Fruit fly (Drosophila melanogaster): ENCODE measurements around the gene CG18628.

CG18628 gene

DNA sequence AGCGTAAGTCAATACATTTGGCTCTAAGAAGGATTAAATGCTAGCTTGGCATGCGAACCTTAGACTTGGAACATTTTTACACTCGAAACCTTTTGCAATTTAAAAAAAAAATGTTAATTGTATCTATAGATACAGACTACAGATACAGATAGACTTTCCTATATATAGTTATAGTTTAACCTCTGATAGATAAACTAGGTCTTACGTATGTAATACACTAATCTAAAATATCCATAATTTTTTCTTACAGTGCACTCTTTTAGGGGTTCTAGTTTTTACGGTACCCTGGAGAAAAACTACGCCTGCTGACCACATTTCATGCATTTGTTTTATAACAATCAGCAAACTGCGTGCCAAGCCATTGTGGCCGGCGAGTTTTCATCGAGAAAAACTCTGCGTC, 7.6 kb downstream of the CG18628 start:
- no peak for TF ChIP-seq Myc (optimal IDR thresholded peaks at IDR 0.05)
- no peak for TF ChIP-seq h (optimal IDR thresholded peaks at IDR 0.05)
- no peak for TF ChIP-seq insv (optimal IDR thresholded peaks at IDR 0.05)
- TF ChIP-seq ttk (optimal IDR thresholded peaks at IDR 0.05): no peak

dm6 chr3L:10648431-10648830, 8.9 kb downstream of the CG18628 start:
- TF ChIP-seq h (optimal IDR thresholded peaks at IDR 0.05) (no peak), Sin3A (optimal IDR thresholded peaks at IDR 0.05) (no peak), psq (optimal IDR thresholded peaks at IDR 0.05) (no peak), ttk (optimal IDR thresholded peaks at IDR 0.05) (no peak), insv (optimal IDR thresholded peaks at IDR 0.05) (no peak), Myc (optimal IDR thresholded peaks at IDR 0.05) (no peak)

dm6 chr3L:10651271-10651670, 11.7 kb downstream of the CG18628 start:
- TF ChIP-seq Sin3A (optimal IDR thresholded peaks at IDR 0.05) (no peak), ttk (optimal IDR thresholded peaks at IDR 0.05) (no peak), Myc (optimal IDR thresholded peaks at IDR 0.05) (no peak), h (optimal IDR thresholded peaks at IDR 0.05) (no peak), insv (optimal IDR thresholded peaks at IDR 0.05) (no peak), psq (optimal IDR thresholded peaks at IDR 0.05) (no peak)

- no peak for TF ChIP-seq psq (optimal IDR thresholded peaks at IDR 0.05)
- no peak for TF ChIP-seq Myc (optimal IDR thresholded peaks at IDR 0.05)
- no peak for TF ChIP-seq h (optimal IDR thresholded peaks at IDR 0.05)
- no peak for TF ChIP-seq ttk (optimal IDR thresholded peaks at IDR 0.05)
- no peak for TF ChIP-seq insv (optimal IDR thresholded peaks at IDR 0.05)
- no peak for TF ChIP-seq Sin3A (optimal IDR thresholded peaks at IDR 0.05)
Observed at dm6 chr3L:10652487-10652886, 12.9 kb downstream of the CG18628 start.

- no peak for TF ChIP-seq insv (optimal IDR thresholded peaks at IDR 0.05)
- no peak for TF ChIP-seq Sin3A (optimal IDR thresholded peaks at IDR 0.05)
- no peak for TF ChIP-seq ttk (optimal IDR thresholded peaks at IDR 0.05)
- TF ChIP-seq psq (optimal IDR thresholded peaks at IDR 0.05): no peak
- TF ChIP-seq Myc (optimal IDR thresholded peaks at IDR 0.05): no peak
- no peak for TF ChIP-seq h (optimal IDR thresholded peaks at IDR 0.05)
Observed at dm6 chr3L:10654439-10654838, 14.9 kb downstream of the CG18628 start.

- no peak for TF ChIP-seq insv (optimal IDR thresholded peaks at IDR 0.05)
- TF ChIP-seq psq (optimal IDR thresholded peaks at IDR 0.05): no peak
- no peak for TF ChIP-seq Myc (optimal IDR thresholded peaks at IDR 0.05)
- no peak for TF ChIP-seq h (optimal IDR thresholded peaks at IDR 0.05)
- no peak for TF ChIP-seq Sin3A (optimal IDR thresholded peaks at IDR 0.05)
- no peak for TF ChIP-seq ttk (optimal IDR thresholded peaks at IDR 0.05)
Observed at dm6 chr3L:10656451-10657198, 17.1 kb downstream of the CG18628 start.

DNA sequence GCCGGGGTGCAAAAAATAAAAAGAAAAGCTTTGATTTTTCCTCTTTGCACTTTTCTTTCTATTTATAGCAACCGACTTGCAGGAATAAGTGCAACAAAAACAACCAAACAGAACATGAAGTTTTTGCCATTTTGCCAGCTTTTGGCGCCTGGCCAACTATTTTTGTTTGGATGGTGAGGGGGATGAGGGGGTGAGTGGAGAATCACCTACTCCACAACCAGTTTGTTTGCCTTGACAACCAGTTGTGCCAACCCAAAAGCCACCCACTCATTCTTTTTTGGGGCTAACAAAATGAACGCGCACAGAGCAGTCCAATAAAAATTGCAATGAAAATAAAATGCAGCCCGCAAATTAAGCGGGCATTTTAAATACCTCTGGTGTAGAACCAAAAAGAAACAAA, 17.8 kb downstream of the CG18628 start:
- TF ChIP-seq Sin3A (optimal IDR thresholded peaks at IDR 0.05) (no peak), psq (optimal IDR thresholded peaks at IDR 0.05) (no peak), h (optimal IDR thresholded peaks at IDR 0.05) (no peak), Myc (optimal IDR thresholded peaks at IDR 0.05) (no peak), insv (optimal IDR thresholded peaks at IDR 0.05) (no peak), ttk (optimal IDR thresholded peaks at IDR 0.05) (no peak)

- TF ChIP-seq psq (optimal IDR thresholded peaks at IDR 0.05) (no peak), Myc (optimal IDR thresholded peaks at IDR 0.05) (no peak), Sin3A (optimal IDR thresholded peaks at IDR 0.05) (no peak), ttk (optimal IDR thresholded peaks at IDR 0.05) (no peak), h (optimal IDR thresholded peaks at IDR 0.05) (no peak), insv (optimal IDR thresholded peaks at IDR 0.05) (no peak)
Observed at dm6 chr3L:10658362-10659127, 19.0 kb downstream of the CG18628 start.

DNA sequence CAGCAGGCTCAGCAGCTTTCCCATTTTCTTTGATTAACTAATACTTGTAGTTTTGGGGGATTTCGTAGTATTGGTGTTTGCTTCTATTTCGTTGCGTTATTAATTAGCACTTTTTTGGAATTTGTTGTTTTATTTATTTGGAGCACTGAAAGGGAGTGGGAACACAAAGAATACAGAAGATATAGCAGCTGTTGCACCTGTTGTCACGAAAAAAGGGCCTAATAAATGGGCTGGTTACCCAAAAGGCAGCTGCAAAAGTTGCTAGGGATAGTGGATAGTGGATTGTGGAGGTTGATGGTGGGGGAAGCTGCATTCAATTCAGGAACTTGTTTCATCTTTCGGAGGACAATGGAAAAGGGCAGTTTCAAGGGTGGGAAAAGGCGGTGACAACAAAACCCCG, 20.0 kb downstream of the CG18628 start:
- no peak for TF ChIP-seq insv (optimal IDR thresholded peaks at IDR 0.05)
- TF ChIP-seq h (optimal IDR thresholded peaks at IDR 0.05): no peak
- no peak for TF ChIP-seq Sin3A (optimal IDR thresholded peaks at IDR 0.05)
- TF ChIP-seq Myc (optimal IDR thresholded peaks at IDR 0.05): no peak
- no peak for TF ChIP-seq psq (optimal IDR thresholded peaks at IDR 0.05)

DNA sequence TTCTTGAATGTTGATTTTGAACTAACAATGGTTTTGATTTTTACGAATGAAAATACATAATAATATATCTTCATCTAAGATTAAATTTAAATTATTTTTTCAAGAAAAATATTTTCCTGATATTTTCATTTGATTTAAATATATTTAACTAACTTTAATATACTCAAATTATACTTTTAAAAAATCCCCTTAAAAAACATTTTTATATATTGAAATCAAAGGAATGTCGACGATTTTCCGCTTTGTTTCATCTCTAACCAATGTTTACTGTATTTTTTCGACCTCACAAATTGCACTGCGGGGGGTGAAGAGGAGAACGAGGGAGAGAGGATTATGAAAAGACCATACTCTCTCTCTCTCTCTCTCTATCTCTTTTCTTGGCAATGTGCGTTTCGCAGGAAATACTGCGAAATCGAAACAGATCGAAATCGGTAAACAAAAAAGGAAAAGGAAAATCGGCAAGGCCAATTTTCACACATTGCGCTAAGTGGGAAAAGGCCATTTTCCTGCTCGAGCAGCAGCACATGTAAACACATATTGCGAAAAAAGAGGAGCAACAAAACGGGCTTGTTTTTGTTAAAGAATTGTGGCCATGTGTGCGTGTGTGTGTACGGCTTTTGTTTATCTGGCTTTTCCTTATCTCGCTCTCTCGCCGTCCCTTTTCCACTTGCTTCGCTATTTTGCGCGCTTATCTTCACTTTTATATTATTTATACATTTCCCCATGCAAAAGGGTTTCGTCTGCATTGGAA, 20.6 kb downstream of the CG18628 start:
- TF ChIP-seq insv (optimal IDR thresholded peaks at IDR 0.05) (no peak), Sin3A (optimal IDR thresholded peaks at IDR 0.05) (no peak), psq (optimal IDR thresholded peaks at IDR 0.05) (no peak), Myc (optimal IDR thresholded peaks at IDR 0.05) (no peak), ttk (optimal IDR thresholded peaks at IDR 0.05) (no peak), h (optimal IDR thresholded peaks at IDR 0.05) (no peak)

dm6 chr3L:10660744-10661589, 21.4 kb downstream of the CG18628 start, which contains the start of the genes CG32066 and CG8003:
Gene CG32066 (minus strand): TSS chr3L:10661013.
Gene CG8003 (plus strand): TSS chr3L:10661475.
- TF ChIP-seq Myc (optimal IDR thresholded peaks at IDR 0.05) (no peak), h (optimal IDR thresholded peaks at IDR 0.05) (no peak), psq (optimal IDR thresholded peaks at IDR 0.05) (no peak), Sin3A (optimal IDR thresholded peaks at IDR 0.05) (no peak), insv (optimal IDR thresholded peaks at IDR 0.05) (no peak), ttk (optimal IDR thresholded peaks at IDR 0.05) (no peak)

Data from Kc167 (cell line).